Worm (Caenorhabditis elegans) whole organism, L4/young adult: ENCODE results near the gene acs-5.

Source experiments
- W03F9.2 ChIP-seq: fragments of 150-350 bp; optimal IDR thresholded peaks from 2 replicates; lab custom pipeline; 2014; ENCODE audit warnings: missing biosample characterization, missing genetic modification characterization
- dao-5 ChIP-seq: sonication (generic microtip); optimal IDR thresholded peaks from 2 replicates; lab custom pipeline; 2016; ENCODE audit warnings: missing genotype, missing genetic modification characterization, moderate library complexity, missing compliant biosample characterization
- him-1 ChIP-seq: sonication (generic microtip); optimal IDR thresholded peaks from 2 replicates; lab custom pipeline; 2016; ENCODE audit warnings: missing genotype, missing genetic modification reagents, missing genetic modification characterization, missing compliant biosample characterization

DNA sequence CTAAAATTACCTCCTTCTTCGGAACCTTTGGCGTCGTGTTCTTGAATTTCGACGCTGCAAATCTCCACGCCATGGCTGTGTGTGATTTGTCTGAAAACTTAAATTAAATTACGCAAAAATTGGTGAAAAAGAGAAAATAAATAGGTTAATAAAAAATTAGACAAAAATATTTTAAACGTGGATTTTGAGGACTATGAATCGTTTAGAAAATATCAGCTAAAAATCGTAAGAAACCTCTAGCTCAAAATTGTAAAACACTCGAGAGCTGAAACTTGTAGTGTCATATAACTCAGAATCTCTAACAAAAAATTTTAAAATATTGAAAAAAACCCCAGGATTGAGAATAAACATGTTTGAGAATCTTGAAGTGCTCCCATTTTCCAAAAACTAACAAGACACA is 19.3 kb downstream of the acs-5 start, which contains the start of gene pod-1:
- TF ChIP-seq dao-5 (tag; lab: Kevin White, UChicago) = no peak
- TF ChIP-seq him-1 (tag; lab: Kevin White, UChicago) = no peak
- TF ChIP-seq W03F9.2 (tag; lab: Kevin White, UChicago) = no peak
